Worm (Caenorhabditis elegans) whole organism, L4 larva: ENCODE measurements around the gene F25E5.2.

Experiments used
- D1046.2 ChIP-seq: fragments of 200-800 bp; sonication (Bioruptor generic); IDR thresholded peaks from 2 replicates; pipeline ENCODE4 v1.3.6; 2022; ENCODE audit warnings: missing genetic modification characterization, missing compliant biosample characterization
- R02D3.7 ChIP-seq: fragments of 150-350 bp; sonication (generic microtip); optimal IDR thresholded peaks from 3 replicates; lab custom pipeline; 2014; ENCODE audit warnings: missing biosample characterization, missing genetic modification characterization
- Y105C5A.15 ChIP-seq: fragments of 200-800 bp; sonication (Bioruptor generic); IDR thresholded peaks from 2 replicates; pipeline ENCODE4 v1.3.6; 2022; ENCODE audit warnings: missing genetic modification characterization, missing compliant biosample characterization
- Y48G9A.11 ChIP-seq: fragments of 200-800 bp; sonication (Bioruptor generic); IDR thresholded peaks from 2 replicates; pipeline ENCODE4 v1.3.6; 2022; ENCODE audit warnings: missing genetic modification reagents, missing genetic modification characterization, missing compliant biosample characterization
- arid-1 ChIP-seq: fragments of 200-800 bp; sonication (Bioruptor generic); conservative IDR thresholded peaks from 2 replicates; pipeline ENCODE4 v1.3.6; 2022; ENCODE audit warnings: missing genetic modification reagents, missing genetic modification characterization, missing compliant biosample characterization
- cey-2 ChIP-seq: sonication (generic microtip); optimal IDR thresholded peaks from 3 replicates; lab custom pipeline; 2017; ENCODE audit warnings: missing genetic modification characterization, mild to moderate bottlenecking, missing compliant biosample characterization, antibody characterized with exemption, borderline replicate concordance; ENCODE audit not compliant: insufficient read depth
- ctbp-1 ChIP-seq: fragments of 200-800 bp; sonication (Bioruptor generic); IDR thresholded peaks from 2 replicates; pipeline ENCODE4 v1.3.6; 2022; ENCODE audit warnings: missing genetic modification reagents, missing genetic modification characterization, missing compliant biosample characterization
- daf-12 ChIP-seq: fragments of 150-350 bp; optimal IDR thresholded peaks from 2 replicates; lab custom pipeline; 2014; ENCODE audit warnings: missing biosample characterization, missing genetic modification reagents, missing genetic modification characterization
- daf-19 ChIP-seq: fragments of 200-800 bp; sonication (Bioruptor generic); conservative IDR thresholded peaks from 2 replicates; pipeline ENCODE4 v1.3.6; 2022; ENCODE audit warnings: missing genetic modification characterization, missing compliant biosample characterization
- daf-8 ChIP-seq: fragments of 200-800 bp; sonication (Bioruptor generic); IDR thresholded peaks from 2 replicates; pipeline ENCODE4 v1.3.6; 2022; ENCODE audit warnings: missing genetic modification characterization, missing compliant biosample characterization
- dmd-6 ChIP-seq: fragments of 200-800 bp; sonication (Bioruptor generic); IDR thresholded peaks from 2 replicates; pipeline ENCODE4 v1.3.6; 2022; ENCODE audit warnings: missing genetic modification reagents, missing genetic modification characterization, missing compliant biosample characterization
- dpl-1 ChIP-seq: fragments of 150-350 bp; optimal IDR thresholded peaks from 2 replicates; lab custom pipeline; 2014; ENCODE audit warnings: missing biosample characterization, missing genetic modification reagents, missing genetic modification characterization
- duxl-1 ChIP-seq: sonication (generic microtip); optimal IDR thresholded peaks from 2 replicates; lab custom pipeline; 2016; ENCODE audit warnings: mild to moderate bottlenecking, missing genetic modification characterization, moderate library complexity, missing compliant biosample characterization; ENCODE audit not compliant: poor library complexity
- egl-43 ChIP-seq: fragments of 200-800 bp; sonication (Bioruptor generic); IDR thresholded peaks from 2 replicates; pipeline ENCODE4 v1.3.6; 2022; ENCODE audit warnings: missing genetic modification reagents, missing genetic modification characterization, missing compliant biosample characterization
- fkh-10 ChIP-seq: fragments of 150-350 bp; optimal IDR thresholded peaks from 2 replicates; lab custom pipeline; 2014; ENCODE audit warnings: missing biosample characterization, missing genetic modification reagents, missing genetic modification characterization
- gei-8 ChIP-seq: fragments of 200-800 bp; sonication (Bioruptor generic); optimal IDR thresholded peaks from 2 replicates; lab custom pipeline; 2018; ENCODE audit warnings: mild to moderate bottlenecking, missing genetic modification characterization, missing compliant biosample characterization
- hif-1 ChIP-seq, 2 experiments: sonication (generic microtip); optimal IDR thresholded peaks; 2 replicates each; lab custom pipeline; 2016 to 2017; ENCODE audit warnings: missing compliant biosample characterization in 2 of 2, missing genetic modification characterization in 2 of 2, missing genetic modification reagents in 2 of 2, missing genotype in 2 of 2, mild to moderate bottlenecking in 1 of 2
- hlh-11 ChIP-seq: fragments of 200-800 bp; sonication (Bioruptor generic); optimal IDR thresholded peaks from 2 replicates; lab custom pipeline; 2018; ENCODE audit warnings: mild to moderate bottlenecking, missing genetic modification characterization, missing compliant biosample characterization
- hlh-30 ChIP-seq: sonication (generic microtip); optimal IDR thresholded peaks from 2 replicates; lab custom pipeline; 2017; ENCODE audit warnings: antibody characterized with exemption, mild to moderate bottlenecking, missing genetic modification characterization, missing compliant biosample characterization; ENCODE audit not compliant: insufficient read depth
- hmg-1.1 ChIP-seq: fragments of 200-800 bp; sonication (Bioruptor generic); IDR thresholded peaks from 2 replicates; pipeline ENCODE4 v1.3.6; 2022; ENCODE audit warnings: missing genetic modification reagents, missing genetic modification characterization, missing compliant biosample characterization
- lim-7 ChIP-seq: fragments of 200-800 bp; sonication (Bioruptor generic); IDR thresholded peaks from 2 replicates; pipeline ENCODE4 v1.3.6; 2022; ENCODE audit warnings: missing genetic modification characterization, missing compliant biosample characterization
- lin-13 ChIP-seq: fragments of 150-350 bp; optimal IDR thresholded peaks from 2 replicates; lab custom pipeline; 2014; ENCODE audit warnings: missing biosample characterization, missing genetic modification reagents, missing genetic modification characterization
- lin-39 ChIP-seq: fragments of 150-350 bp; optimal IDR thresholded peaks from 2 replicates; lab custom pipeline; 2014; ENCODE audit warnings: missing biosample characterization, missing genetic modification reagents, missing genetic modification characterization
- lsy-2 ChIP-seq, 2 experiments: fragments of 150-350 bp in 1 of 2; sonication (generic microtip) in 1 of 2; optimal IDR thresholded peaks; 2 replicates each; lab custom pipeline; 2014 to 2017; ENCODE audit warnings: missing biosample characterization in 2 of 2, missing genetic modification characterization in 2 of 2
- madf-9 ChIP-seq: fragments of 200-800 bp; sonication (Bioruptor generic); conservative IDR thresholded peaks from 2 replicates; pipeline ENCODE4 v1.3.6; 2022; ENCODE audit warnings: missing genetic modification reagents, missing genetic modification characterization, missing compliant biosample characterization
- mdl-1 ChIP-seq, 2 experiments: fragments of 150-350 bp in 1 of 2; sonication (generic microtip) in 1 of 2; optimal IDR thresholded peaks; 2 replicates each; lab custom pipeline; 2014 to 2017; ENCODE audit warnings: missing biosample characterization in 2 of 2, missing genetic modification characterization in 2 of 2
- mep-1 ChIP-seq: fragments of 150-350 bp; sonication (generic microtip); optimal IDR thresholded peaks from 3 replicates; lab custom pipeline; 2014; ENCODE audit warnings: missing biosample characterization, missing genetic modification characterization
- mes-2 ChIP-seq: sonication (generic microtip); optimal IDR thresholded peaks from 2 replicates; lab custom pipeline; 2016; ENCODE audit warnings: missing genotype, mild to moderate bottlenecking, missing genetic modification characterization, missing compliant biosample characterization; ENCODE audit not compliant: poor library complexity, severe bottlenecking
- mxl-3 ChIP-seq: fragments of 200-800 bp; sonication (Bioruptor generic); optimal IDR thresholded peaks from 2 replicates; lab custom pipeline; 2018; ENCODE audit warnings: mild to moderate bottlenecking, missing genetic modification characterization, missing compliant biosample characterization
- nhr-237 ChIP-seq: sonication (generic microtip); optimal IDR thresholded peaks from 2 replicates; lab custom pipeline; 2017; ENCODE audit warnings: missing biosample characterization, missing genetic modification characterization
- nhr-6 ChIP-seq: fragments of 150-350 bp; optimal IDR thresholded peaks from 2 replicates; lab custom pipeline; 2014; ENCODE audit warnings: missing biosample characterization, missing genetic modification characterization
- pha-4 ChIP-seq, 2 experiments: fragments of 150-350 bp in 1 of 2; fragments of 200-800 bp in 1 of 2; sonication (Bioruptor generic) in 1 of 2; IDR thresholded peaks in 1 of 2; optimal IDR thresholded peaks in 1 of 2; 2 replicates each; pipeline versions ENCODE4 v1.3.6 to Lab custom; 2014 to 2022; ENCODE audit warnings: missing genetic modification characterization in 2 of 2, missing genetic modification reagents in 2 of 2, missing biosample characterization in 1 of 2, missing compliant biosample characterization in 1 of 2
- rbr-2 ChIP-seq: sonication (generic microtip); optimal IDR thresholded peaks from 2 replicates; lab custom pipeline; 2016; ENCODE audit warnings: missing genotype, missing genetic modification characterization, missing compliant biosample characterization
- saeg-2 ChIP-seq: fragments of 200-800 bp; sonication (Bioruptor generic); IDR thresholded peaks from 2 replicates; pipeline ENCODE4 v1.3.6; 2022; ENCODE audit warnings: missing genetic modification reagents, missing genetic modification characterization, missing compliant biosample characterization
- set-16 ChIP-seq: fragments of 200-800 bp; sonication (Bioruptor generic); IDR thresholded peaks from 2 replicates; pipeline ENCODE4 v1.3.6; 2022; ENCODE audit warnings: missing genetic modification reagents, missing genetic modification characterization, missing compliant biosample characterization
- tag-97 ChIP-seq: fragments of 200-800 bp; sonication (Bioruptor generic); IDR thresholded peaks from 2 replicates; pipeline ENCODE4 v1.3.6; 2022; ENCODE audit warnings: missing genetic modification characterization, missing compliant biosample characterization
- tra-1 ChIP-seq: fragments of 200-800 bp; sonication (Bioruptor generic); IDR thresholded peaks from 2 replicates; pipeline ENCODE4 v1.3.6; 2022; ENCODE audit warnings: missing genetic modification reagents, missing genetic modification characterization, missing compliant biosample characterization
- unc-62 ChIP-seq, 3 experiments: fragments of 150-350 bp in 1 of 3; sonication (generic microtip); optimal IDR thresholded peaks in 2 of 3; peaks in 1 of 3; 1 replicate in 1 of 3; 2 replicates in 2 of 3; lab custom pipeline; 2014 to 2017; ENCODE audit warnings: missing biosample characterization in 3 of 3, missing genetic modification characterization in 3 of 3, missing genetic modification reagents in 3 of 3, missing genotype in 1 of 3
- vab-7 ChIP-seq: fragments of 200-800 bp; sonication (Bioruptor generic); IDR thresholded peaks from 2 replicates; pipeline ENCODE4 v1.3.6; 2022; ENCODE audit warnings: missing genetic modification reagents, missing genetic modification characterization, missing compliant biosample characterization

F25E5.2 gene

ce11 chrV:7437538-7437937 is 17.6 kb upstream of the F25E5.2 start, which contains the start of gene F25E5.9:
TSS of gene F25E5.9 (minus strand) at chrV:7437919.
- TF ChIP-seq ctbp-1 (GFP tag; lab: Robert Waterston, UW) (peak; percentile 61), lin-13 (GFP tag; lab: Kevin White, UChicago) (no peak), hmg-1.1 (GFP tag; lab: Robert Waterston, UW) (peak; percentile 67), cey-2 (tag; lab: Kevin White, UChicago) (no peak), daf-12 (tag; lab: Kevin White, UChicago) (no peak), hif-1 (tag; optimal IDR thresholded peaks at IDR 0.05; lab: Kevin White, UChicago) (peak in 1 of 2 experiments; percentile 3), pha-4 (GFP tag; IDR thresholded peaks at IDR 0.05; lab: Robert Waterston, UW) (no peak), pha-4 (tag; optimal IDR thresholded peaks at IDR 0.05; lab: Kevin White, UChicago) (no peak), nhr-6 (tag; lab: Kevin White, UChicago) (peak; percentile 2), egl-43 (peak; percentile 72; the same call in 1 of the 2 replicates), tra-1 (0 out of 2 replicates have a peak, but pooled peaks have one; percentile 11), R02D3.7 (no peak), mes-2 (tag; lab: Kevin White, UChicago) (peak; percentile 23), fkh-10 (GFP tag; lab: Kevin White, UChicago) (peak; percentile 29), mxl-3 (GFP tag; lab: Kevin White, UChicago) (peak; percentile 16), D1046.2 (0 out of 2 replicates have a peak, but pooled peaks have one; percentile 40), set-16 (GFP tag; lab: Robert Waterston, UW) (0 out of 2 replicates have a peak, but pooled peaks have one; percentile 12), arid-1 (GFP tag; lab: Robert Waterston, UW) (no peak), hlh-11 (tag; lab: Kevin White, UChicago) (peak; percentile 7), gei-8 (GFP tag; lab: Kevin White, UChicago) (no peak), rbr-2 (peak; percentile 28), dmd-6 (GFP tag; lab: Robert Waterston, UW) (no peak), dpl-1 (GFP tag; lab: Kevin White, UChicago) (no peak), mdl-1 (tag; optimal IDR thresholded peaks at IDR 0.05; lab: Kevin White, UChicago) (peak in 1 of 2 experiments; percentile 22), lsy-2 (tag; optimal IDR thresholded peaks at IDR 0.05; lab: Kevin White, UChicago) (peak in 1 of 2 experiments; percentile 16), vab-7 (0 out of 2 replicates have a peak, but pooled peaks have one; percentile 6), duxl-1 (tag; lab: Kevin White, UChicago) (peak; percentile 48), tag-97 (GFP tag; lab: Robert Waterston, UW) (no peak), nhr-237 (no peak), hlh-30 (tag; lab: Kevin White, UChicago) (peak; percentile 20), unc-62 (GFP tag; optimal IDR thresholded peaks at IDR 0.05 in 1 of 2; lab: Kevin White, UChicago) (peak in 1 of 2 experiments; percentile 33), unc-62 (tag; optimal IDR thresholded peaks at IDR 0.05; lab: Kevin White, UChicago) (no peak), saeg-2 (GFP tag; lab: Robert Waterston, UW) (0 out of 2 replicates have a peak, but pooled peaks have one; percentile 34)

ce11 chrV:7437985-7438384 is 17.1 kb upstream of the F25E5.2 start, which contains the start of gene F25E5.16:
TSS of gene F25E5.16 (plus strand) at chrV:7438285.
- TF ChIP-seq Y48G9A.11, result no peak
- TF ChIP-seq daf-19 (GFP tag; lab: Robert Waterston, UW), result no peak
- no peak for TF ChIP-seq Y105C5A.15
- no peak for TF ChIP-seq daf-8
- no peak for TF ChIP-seq mep-1 (tag; lab: Kevin White, UChicago)
- no peak for TF ChIP-seq lin-39 (tag; lab: Kevin White, UChicago)
- no peak for TF ChIP-seq madf-9
- TF ChIP-seq cey-2 (tag; lab: Kevin White, UChicago), result no peak
- TF ChIP-seq lin-13 (GFP tag; lab: Kevin White, UChicago), result no peak
- TF ChIP-seq lim-7 (GFP tag; lab: Robert Waterston, UW), result no peak
- TF ChIP-seq, all 104 proteins: peak for 0
